Worm (Caenorhabditis elegans) whole organism, midembryonic: ENCODE results near the gene F58F9.1.

Experiments
- T22C8.4 ChIP-seq: fragments of 200-800 bp; sonication (Bioruptor generic); IDR thresholded peaks from 2 replicates; pipeline ENCODE4 v1.3.6; 2022; ENCODE audit warnings: missing genetic modification characterization, missing compliant biosample characterization
- cog-1 ChIP-seq: sonication (generic microtip); optimal IDR thresholded peaks from 2 replicates; lab custom pipeline; 2016; ENCODE audit warnings: missing genetic modification characterization, missing compliant biosample characterization
- flt-1 ChIP-seq: fragments of 200-800 bp; sonication (Bioruptor generic); IDR thresholded peaks from 2 replicates; pipeline ENCODE4 v1.3.6; 2022; ENCODE audit warnings: missing genetic modification characterization, missing compliant biosample characterization
- klf-2 ChIP-seq: fragments of 200-800 bp; sonication (Bioruptor generic); conservative IDR thresholded peaks from 2 replicates; pipeline ENCODE4 v1.3.6; 2022; ENCODE audit warnings: missing genetic modification reagents, missing genetic modification characterization, missing compliant biosample characterization
- med-1 ChIP-seq: sonication (generic microtip); optimal IDR thresholded peaks from 2 replicates; lab custom pipeline; 2017; ENCODE audit warnings: missing genetic modification characterization, mild to moderate bottlenecking, missing compliant biosample characterization, antibody characterized with exemption, missing genetic modification reagents; ENCODE audit not compliant: insufficient read depth
- ref-1 ChIP-seq: fragments of 200-800 bp; sonication (Bioruptor generic); conservative IDR thresholded peaks from 2 replicates; pipeline ENCODE4 v1.3.6; 2022; ENCODE audit warnings: missing genetic modification reagents, missing genetic modification characterization, missing compliant biosample characterization
- tab-1 ChIP-seq: fragments of 200-800 bp; sonication (Bioruptor generic); IDR thresholded peaks from 2 replicates; pipeline ENCODE4 v1.3.6; 2022; ENCODE audit warnings: missing genetic modification characterization, missing compliant biosample characterization
- ztf-23 ChIP-seq: fragments of 200-800 bp; sonication (Bioruptor generic); IDR thresholded peaks from 2 replicates; pipeline ENCODE4 v1.3.6; 2022; ENCODE audit warnings: missing genetic modification reagents, missing genetic modification characterization, missing compliant biosample characterization
- ztf-29 ChIP-seq: fragments of 200-800 bp; sonication (Bioruptor generic); IDR thresholded peaks from 2 replicates; pipeline ENCODE4 v1.3.6; 2022; ENCODE audit warnings: missing genetic modification reagents, missing genetic modification characterization, missing compliant biosample characterization

DNA sequence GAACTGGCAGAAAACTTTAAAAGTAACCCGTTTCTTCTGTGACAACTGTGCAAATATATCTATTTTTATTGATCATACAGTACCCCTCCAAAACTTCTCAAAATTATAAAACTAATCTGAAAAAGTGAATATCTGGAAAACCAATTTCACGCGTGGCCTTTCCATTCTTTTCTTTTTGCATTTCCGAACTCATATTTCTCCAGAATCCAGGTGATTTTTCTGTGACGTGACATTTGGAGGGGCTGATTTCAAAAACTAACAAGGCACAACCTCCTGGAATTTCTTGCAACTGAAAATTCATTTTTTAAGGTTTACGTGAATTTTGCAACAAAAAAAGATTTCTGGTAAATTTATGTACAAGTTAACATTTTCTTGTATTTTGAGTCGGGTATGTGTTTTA lies 49.4 kb upstream of the F58F9.1 start:
- TF ChIP-seq flt-1 (GFP tag; lab: Robert Waterston, UW), result no peak
- TF ChIP-seq tab-1 (GFP tag; lab: Robert Waterston, UW), result no peak
- TF ChIP-seq ztf-29 (GFP tag; lab: Robert Waterston, UW), result no peak
- TF ChIP-seq klf-2 (GFP tag; lab: Robert Waterston, UW), result no peak
- TF ChIP-seq med-1 (GFP tag; lab: Kevin White, UChicago), result no peak
- no peak for TF ChIP-seq cog-1 (tag; lab: Kevin White, UChicago)
- TF ChIP-seq ref-1 (GFP tag; lab: Robert Waterston, UW), result no peak
- no peak for TF ChIP-seq ztf-23 (GFP tag; lab: Robert Waterston, UW)
- TF ChIP-seq T22C8.4 (GFP tag; lab: Robert Waterston, UW), result no peak
